Worm (Caenorhabditis elegans) whole organism, midembryonic: ENCODE data around the gene deg-3.

Experiments
- T22C8.4 ChIP-seq: fragments of 200-800 bp; sonication (Bioruptor generic); IDR thresholded peaks from 2 replicates; pipeline ENCODE4 v1.3.6; 2022; ENCODE audit warnings: missing genetic modification characterization, missing compliant biosample characterization
- klf-2 ChIP-seq: fragments of 200-800 bp; sonication (Bioruptor generic); conservative IDR thresholded peaks from 2 replicates; pipeline ENCODE4 v1.3.6; 2022; ENCODE audit warnings: missing genetic modification reagents, missing genetic modification characterization, missing compliant biosample characterization

ce11 chrV:11410902-11411561, 3.9 kb downstream of the deg-3 start, which contains the start of the genes K03B8.8 and grl-3:
- no peak for TF ChIP-seq klf-2 (GFP tag; lab: Robert Waterston, UW)
- no peak for TF ChIP-seq T22C8.4 (GFP tag; lab: Robert Waterston, UW)
